Worm (Caenorhabditis elegans) whole organism, early embryonic: ENCODE results near the gene srd-7.
A peak's percentile ranks its signal among the peaks of the same experiment; 100 is the strongest.
"Not testable (repeated sequence)": the region's sequence is repeated elsewhere in the genome, so short reads cannot be mapped to it uniquely, and the experiment has no call there.

Experiments
- B0310.2 ChIP-seq: sonication (generic microtip); optimal IDR thresholded peaks from 2 replicates; lab custom pipeline; 2016; ENCODE audit warnings: mild to moderate bottlenecking, missing genetic modification characterization, missing compliant biosample characterization
- F13C5.2 ChIP-seq: sonication (generic microtip); optimal IDR thresholded peaks from 2 replicates; lab custom pipeline; 2017; ENCODE audit warnings: mild to moderate bottlenecking, missing genetic modification characterization, inconsistent platforms, missing compliant biosample characterization
- aly-1 ChIP-seq: sonication (generic microtip); optimal IDR thresholded peaks from 2 replicates; lab custom pipeline; 2016; ENCODE audit warnings: missing genetic modification characterization, missing compliant biosample characterization
- ama-1 ChIP-seq: fragments of 150-350 bp; optimal IDR thresholded peaks from 2 replicates; lab custom pipeline; 2014
- ceh-13 ChIP-seq: fragments of 200-800 bp; sonication (Bioruptor generic); optimal IDR thresholded peaks from 2 replicates; lab custom pipeline; 2018; ENCODE audit warnings: mild to moderate bottlenecking, missing genetic modification characterization, missing compliant biosample characterization
- ceh-36 ChIP-seq: sonication (generic microtip); optimal IDR thresholded peaks from 2 replicates; lab custom pipeline; 2016; ENCODE audit warnings: missing genetic modification characterization, inconsistent platforms, missing compliant biosample characterization
- ets-7 ChIP-seq: sonication (generic microtip); optimal IDR thresholded peaks from 2 replicates; lab custom pipeline; 2016; ENCODE audit warnings: missing genotype, missing genetic modification characterization, missing compliant biosample characterization
- flt-1 ChIP-seq: fragments of 200-800 bp; sonication (Bioruptor generic); IDR thresholded peaks from 2 replicates; pipeline ENCODE4 v1.3.6; 2022; ENCODE audit warnings: missing genetic modification characterization, missing compliant biosample characterization
- hmbx-1 ChIP-seq: sonication (generic microtip); optimal IDR thresholded peaks from 2 replicates; lab custom pipeline; 2016; ENCODE audit warnings: mild to moderate bottlenecking, missing genetic modification characterization, missing compliant biosample characterization
- hmg-4 ChIP-seq: fragments of 200-800 bp; sonication (Bioruptor generic); optimal IDR thresholded peaks from 2 replicates; lab custom pipeline; 2018; ENCODE audit warnings: mild to moderate bottlenecking, missing genetic modification characterization, missing compliant biosample characterization
- hnd-1 ChIP-seq: sonication (generic microtip); optimal IDR thresholded peaks from 2 replicates; lab custom pipeline; 2016; ENCODE audit warnings: missing genetic modification characterization, missing compliant biosample characterization
- pes-1 ChIP-seq: fragments of 200-800 bp; sonication (Bioruptor generic); IDR thresholded peaks from 2 replicates; pipeline ENCODE4 v1.3.6; 2022; ENCODE audit warnings: missing genetic modification reagents, missing genetic modification characterization, missing compliant biosample characterization
- scrt-1 ChIP-seq: fragments of 200-800 bp; sonication (Bioruptor generic); IDR thresholded peaks from 2 replicates; pipeline ENCODE4 v1.3.6; 2022; ENCODE audit warnings: missing genetic modification characterization, missing compliant biosample characterization
- sea-1 ChIP-seq: fragments of 200-800 bp; sonication (Bioruptor generic); conservative IDR thresholded peaks from 2 replicates; pipeline ENCODE4 v1.3.6; 2022; ENCODE audit warnings: missing genetic modification characterization, missing compliant biosample characterization
- tbx-11 ChIP-seq: fragments of 200-800 bp; sonication (Bioruptor generic); IDR thresholded peaks from 2 replicates; pipeline ENCODE4 v1.3.6; 2022; ENCODE audit warnings: missing genetic modification characterization, missing compliant biosample characterization
- tbx-37 ChIP-seq: fragments of 200-800 bp; sonication (Bioruptor generic); conservative IDR thresholded peaks from 2 replicates; pipeline ENCODE4 v1.3.6; 2022; ENCODE audit warnings: missing genetic modification reagents, missing genetic modification characterization, missing compliant biosample characterization
- tra-4 ChIP-seq: sonication (generic microtip); optimal IDR thresholded peaks from 2 replicates; lab custom pipeline; 2017; ENCODE audit warnings: missing genetic modification characterization, missing compliant biosample characterization

Gene srd-7

DNA sequence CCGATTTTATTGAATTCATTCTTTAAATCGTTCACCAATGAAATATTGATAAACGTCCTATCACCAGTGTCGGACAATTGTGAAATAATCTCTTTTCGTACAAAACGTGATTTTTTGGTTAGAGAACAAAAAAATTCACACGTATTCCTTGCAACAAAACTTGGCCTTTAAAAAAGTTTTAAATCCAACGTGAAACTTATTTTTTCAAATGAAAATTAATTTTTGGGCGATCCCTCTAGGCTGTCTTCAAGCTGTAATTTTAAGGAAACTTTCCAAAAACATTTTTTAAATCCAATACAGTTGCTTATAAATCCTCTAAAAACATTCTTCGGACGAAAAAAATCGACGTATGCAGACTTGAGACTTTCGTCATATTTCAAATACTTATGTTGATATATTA is 31.9 kb downstream of the srd-7 start, which contains the start of gene T25B9.5:
T25B9.5 (minus strand) TSS at position 101 of the 400 bp plus-strand sequence.
- no peak for TF ChIP-seq aly-1 (tag; lab: Kevin White, UChicago)

- TF ChIP-seq sea-1; scrt-1; flt-1 (GFP tag; lab: Robert Waterston, UW): not testable (repeated sequence)
Observed at ce11 chrIV:10751740-10752139, 34.9 kb downstream of the srd-7 start, which contains the start of gene T25B9.2. Gene T25B9.2, minus strand, starts transcription at chrIV:10751840.

DNA sequence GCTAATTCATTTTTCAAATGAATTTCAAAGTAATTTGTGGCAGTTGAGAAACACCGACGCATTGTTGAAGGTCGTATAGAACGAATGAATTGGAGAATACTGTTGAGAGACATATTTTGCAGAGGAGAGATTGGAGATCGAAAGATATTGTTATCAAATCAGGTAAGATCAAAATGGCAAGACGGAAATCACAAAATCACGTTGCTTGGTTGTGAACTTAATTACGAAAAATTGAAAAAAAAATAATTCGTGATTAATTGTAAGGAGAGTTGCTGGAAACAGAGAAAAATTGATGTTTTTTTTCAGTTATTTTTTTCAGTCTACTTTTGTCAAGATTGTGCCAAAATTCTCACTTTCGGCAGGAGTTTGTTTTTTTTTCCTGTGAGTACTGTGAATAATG is 36.6 kb downstream of the srd-7 start, which contains the start of gene T25B9.1:
T25B9.1 (minus strand) TSS at position 101 of the 400 bp plus-strand sequence.
- TF ChIP-seq scrt-1 (no peak), aly-1 (tag; lab: Kevin White, UChicago) (no peak), ets-7 (no peak), ceh-36 (tag; lab: Kevin White, UChicago) (no peak), ceh-13 (GFP tag; lab: Kevin White, UChicago) (no peak), ama-1 (lab: Kevin White, UChicago) (no peak), hnd-1 (tag; lab: Kevin White, UChicago) (no peak), flt-1 (GFP tag; lab: Robert Waterston, UW) (no peak), pes-1 (GFP tag; lab: Robert Waterston, UW) (no peak), hmbx-1 (tag; lab: Kevin White, UChicago) (no peak), hmg-4 (GFP tag; lab: Kevin White, UChicago) (no peak), tra-4 (tag; lab: Kevin White, UChicago) (no peak), B0310.2 (tag; lab: Kevin White, UChicago) (no peak), sea-1 (no peak), tbx-37 (GFP tag; lab: Robert Waterston, UW) (no peak), tbx-11 (GFP tag; lab: Robert Waterston, UW) (no peak), F13C5.2 (tag; lab: Kevin White, UChicago) (no peak)

ce11 chrIV:10745332-10745731 is 41.3 kb downstream of the srd-7 start:
- TF ChIP-seq ceh-36 (tag; lab: Kevin White, UChicago), result peak; percentile 6
- TF ChIP-seq tbx-37 (GFP tag; lab: Robert Waterston, UW), result no peak

ce11 chrIV:10744475-10744874 is 42.2 kb downstream of the srd-7 start, which contains the start of gene T25B9.3:
Gene T25B9.3, plus strand, starts transcription at chrIV:10744775.
- no peak for TF ChIP-seq sea-1
- no peak for TF ChIP-seq hmbx-1 (tag; lab: Kevin White, UChicago)
- TF ChIP-seq ets-7, result no peak
- TF ChIP-seq tbx-37 (GFP tag; lab: Robert Waterston, UW), result no peak
- no peak for TF ChIP-seq ceh-36 (tag; lab: Kevin White, UChicago)
- no peak for TF ChIP-seq tra-4 (tag; lab: Kevin White, UChicago)
- TF ChIP-seq F13C5.2 (tag; lab: Kevin White, UChicago), result no peak
- TF ChIP-seq scrt-1, result no peak
- no peak for TF ChIP-seq tbx-11 (GFP tag; lab: Robert Waterston, UW)
- TF ChIP-seq B0310.2 (tag; lab: Kevin White, UChicago), result no peak
- TF ChIP-seq ama-1 (lab: Kevin White, UChicago), result no peak

- TF ChIP-seq hnd-1 (tag; lab: Kevin White, UChicago) (no peak), B0310.2 (tag; lab: Kevin White, UChicago) (no peak), tra-4 (tag; lab: Kevin White, UChicago) (no peak), aly-1 (tag; lab: Kevin White, UChicago) (no peak), ets-7 (no peak), tbx-37 (GFP tag; lab: Robert Waterston, UW) (no peak), tbx-11 (GFP tag; lab: Robert Waterston, UW) (no peak), hmbx-1 (tag; lab: Kevin White, UChicago) (no peak), sea-1 (no peak)
Observed at ce11 chrIV:10738328-10738727, 48.3 kb downstream of the srd-7 start, which contains the start of gene ssp-34. Gene ssp-34, minus strand, starts transcription at chrIV:10738602.

ce11 chrIV:10737011-10737553 is 49.5 kb downstream of the srd-7 start, which contains the start of gene grl-21:
Gene grl-21, plus strand, starts transcription at chrIV:10737474.
- no peak for TF ChIP-seq F13C5.2 (tag; lab: Kevin White, UChicago)
- no peak for TF ChIP-seq ceh-36 (tag; lab: Kevin White, UChicago)
- peak; percentile 41 for TF ChIP-seq ama-1 (lab: Kevin White, UChicago)
- no peak for TF ChIP-seq hmg-4 (GFP tag; lab: Kevin White, UChicago)
